Worm (Caenorhabditis elegans) whole organism, midembryonic: ENCODE measurements around the gene clec-84.

ENCODE experiments used
- T22C8.4 ChIP-seq: fragments of 200-800 bp; sonication (Bioruptor generic); IDR thresholded peaks from 2 replicates; pipeline ENCODE4 v1.3.6; 2022; ENCODE audit warnings: missing genetic modification characterization, missing compliant biosample characterization
- cog-1 ChIP-seq: sonication (generic microtip); optimal IDR thresholded peaks from 2 replicates; lab custom pipeline; 2016; ENCODE audit warnings: missing genetic modification characterization, missing compliant biosample characterization
- flt-1 ChIP-seq: fragments of 200-800 bp; sonication (Bioruptor generic); IDR thresholded peaks from 2 replicates; pipeline ENCODE4 v1.3.6; 2022; ENCODE audit warnings: missing genetic modification characterization, missing compliant biosample characterization
- klf-2 ChIP-seq: fragments of 200-800 bp; sonication (Bioruptor generic); conservative IDR thresholded peaks from 2 replicates; pipeline ENCODE4 v1.3.6; 2022; ENCODE audit warnings: missing genetic modification reagents, missing genetic modification characterization, missing compliant biosample characterization
- tab-1 ChIP-seq: fragments of 200-800 bp; sonication (Bioruptor generic); IDR thresholded peaks from 2 replicates; pipeline ENCODE4 v1.3.6; 2022; ENCODE audit warnings: missing genetic modification characterization, missing compliant biosample characterization
- ztf-23 ChIP-seq: fragments of 200-800 bp; sonication (Bioruptor generic); IDR thresholded peaks from 2 replicates; pipeline ENCODE4 v1.3.6; 2022; ENCODE audit warnings: missing genetic modification reagents, missing genetic modification characterization, missing compliant biosample characterization

- TF ChIP-seq ztf-23 (GFP tag; lab: Robert Waterston, UW) (no peak), T22C8.4 (GFP tag; lab: Robert Waterston, UW) (no peak), klf-2 (GFP tag; lab: Robert Waterston, UW) (no peak), flt-1 (no peak), cog-1 (tag; lab: Kevin White, UChicago) (no peak), tab-1 (GFP tag; lab: Robert Waterston, UW) (no peak)
Observed at ce11 chrIV:2798339-2798738, 43.9 kb upstream of the clec-84 start, which contains the start of gene Y54G2A.52.
